Fruit fly (Drosophila melanogaster) whole organism, wandering third instar larva: ENCODE measurements around the gene sstn.

ENCODE experiments used
- Abd-B ChIP-seq: fragments of >200 bp; optimal IDR thresholded peaks from 2 replicates; lab custom pipeline; 2017; ENCODE audit warnings: missing biosample characterization, missing genetic modification characterization
- GATAd ChIP-seq: sonication (Bioruptor generic); optimal IDR thresholded peaks from 2 replicates; lab custom pipeline; 2016; ENCODE audit warnings: missing biosample characterization, missing genetic modification characterization
- Sp1 ChIP-seq: fragments of 200-800 bp; sonication (Bioruptor generic); optimal IDR thresholded peaks from 3 replicates; lab custom pipeline; 2019; ENCODE audit warnings: missing biosample characterization, mild to moderate bottlenecking, missing genetic modification characterization, moderate library complexity
- dl ChIP-seq, 2 experiments: fragments of 175-275, 200-275 bp in 1 of 2; fragments of 200-275 bp in 1 of 2; sonication (Bioruptor generic); optimal IDR thresholded peaks; lab custom pipeline; 2018; ENCODE audit warnings: mild to moderate bottlenecking in 2 of 2, missing biosample characterization in 2 of 2, missing genetic modification characterization in 2 of 2, moderate library complexity in 2 of 2; ENCODE audit not compliant: partially characterized antibody in 2 of 2, insufficient read depth in 1 of 2
- psq ChIP-seq: fragments of 200-800 bp; sonication (Bioruptor generic); optimal IDR thresholded peaks from 3 replicates; lab custom pipeline; 2017; ENCODE audit warnings: missing biosample characterization, mild to moderate bottlenecking, missing genetic modification characterization, moderate library complexity

DNA sequence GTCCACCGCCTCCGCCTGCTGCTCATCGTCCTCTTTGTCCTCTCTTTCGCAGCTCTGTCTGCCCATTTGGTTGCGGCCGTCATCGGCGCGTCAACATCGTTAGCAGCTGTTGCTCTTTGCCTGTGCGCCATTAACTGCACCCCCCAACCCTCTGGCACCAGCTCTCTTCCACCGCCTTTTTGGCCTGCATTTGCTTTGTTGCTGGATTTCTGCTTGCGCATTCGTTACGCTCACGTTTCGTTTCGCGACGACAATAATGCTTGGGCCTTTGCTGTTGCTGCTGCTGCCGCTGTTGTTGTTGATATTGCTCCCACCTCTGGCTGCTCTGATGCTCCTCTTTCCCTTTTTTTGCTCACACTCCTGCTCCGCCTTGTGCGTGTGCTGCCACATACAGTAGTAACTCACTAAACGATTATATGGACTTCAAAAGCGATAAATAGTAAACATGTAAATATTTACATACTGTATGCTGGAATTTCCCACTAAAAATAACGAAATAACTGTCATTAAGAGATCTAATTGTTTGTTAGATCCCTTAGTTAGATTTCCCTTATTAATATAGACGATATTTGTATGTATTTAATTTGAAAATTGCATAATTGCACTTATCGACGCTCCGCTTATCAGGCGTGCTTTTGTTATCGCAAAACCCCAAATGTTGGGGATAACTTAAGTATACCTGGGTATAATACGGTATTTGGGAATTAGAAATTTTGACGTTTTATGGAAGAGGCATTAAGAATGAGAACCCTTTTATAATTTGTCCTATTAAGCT lies 7.3 kb upstream of the sstn start:
- TF ChIP-seq dl (GFP tag; optimal IDR thresholded peaks at IDR 0.05; lab: Kevin White, UChicago; ENCODE audit: insufficient read depth in 1 of 2, partially characterized antibody in 2 of 2), result no peak
- no peak for TF ChIP-seq Abd-B (GFP tag; lab: Kevin White, UChicago)
- no peak for TF ChIP-seq GATAd
- TF ChIP-seq psq, result peak; percentile 97
- TF ChIP-seq Sp1 (GFP tag; lab: Kevin White, UChicago), result no peak
